Worm (Caenorhabditis elegans) whole organism, L4 larva: ENCODE results near the gene rme-6.

ENCODE experiments used
- F26F4.8 ChIP-seq: fragments of 200-800 bp; sonication (Bioruptor generic); conservative IDR thresholded peaks from 2 replicates; pipeline ENCODE4 v1.3.6; 2022; ENCODE audit warnings: missing genetic modification characterization, missing compliant biosample characterization
- F44E2.7 ChIP-seq: fragments of 200-800 bp; sonication (Bioruptor generic); IDR thresholded peaks from 2 replicates; pipeline ENCODE4 v2.1.2; 2022; ENCODE audit warnings: missing genetic modification characterization, missing compliant biosample characterization
- R02D3.7 ChIP-seq: fragments of 150-350 bp; sonication (generic microtip); optimal IDR thresholded peaks from 3 replicates; lab custom pipeline; 2014; ENCODE audit warnings: missing biosample characterization, missing genetic modification characterization
- T26A8.4 ChIP-seq: fragments of 200-800 bp; sonication (Bioruptor generic); IDR thresholded peaks from 2 replicates; pipeline ENCODE4 v1.3.6; 2022; ENCODE audit warnings: missing genetic modification characterization, missing compliant biosample characterization
- Y105C5A.15 ChIP-seq: fragments of 200-800 bp; sonication (Bioruptor generic); IDR thresholded peaks from 2 replicates; pipeline ENCODE4 v1.3.6; 2022; ENCODE audit warnings: missing genetic modification characterization, missing compliant biosample characterization
- Y75B8A.6 ChIP-seq: fragments of 200-800 bp; sonication (Bioruptor generic); IDR thresholded peaks from 2 replicates; pipeline ENCODE4 v1.3.6; 2022; ENCODE audit warnings: missing genetic modification reagents, missing genetic modification characterization, missing compliant biosample characterization
- aha-1 ChIP-seq: fragments of 150-350 bp; peaks from one replicate; lab custom pipeline; 2014; ENCODE audit warnings: missing biosample characterization, missing genetic modification characterization
- aly-2 ChIP-seq: sonication (generic microtip); optimal IDR thresholded peaks from 2 replicates; lab custom pipeline; 2018; ENCODE audit warnings: missing biosample characterization, missing genetic modification characterization
- ceh-28 ChIP-seq: fragments of 150-350 bp; optimal IDR thresholded peaks from 2 replicates; lab custom pipeline; 2014; ENCODE audit warnings: missing biosample characterization, missing genetic modification reagents, missing genetic modification characterization
- ceh-32 ChIP-seq: sonication (generic microtip); optimal IDR thresholded peaks from 2 replicates; lab custom pipeline; 2016; ENCODE audit warnings: mild to moderate bottlenecking, missing genetic modification characterization, missing compliant biosample characterization; ENCODE audit not compliant: poor library complexity
- ceh-82 ChIP-seq: sonication (generic microtip); optimal IDR thresholded peaks from 2 replicates; lab custom pipeline; 2017; ENCODE audit warnings: missing biosample characterization, missing genetic modification characterization
- ces-1 ChIP-seq: fragments of 150-350 bp; sonication (generic microtip); optimal IDR thresholded peaks from 4 replicates; lab custom pipeline; 2014; ENCODE audit warnings: missing biosample characterization, missing genetic modification reagents, missing genetic modification characterization
- cey-2 ChIP-seq: sonication (generic microtip); optimal IDR thresholded peaks from 3 replicates; lab custom pipeline; 2017; ENCODE audit warnings: missing genetic modification characterization, mild to moderate bottlenecking, missing compliant biosample characterization, antibody characterized with exemption, borderline replicate concordance; ENCODE audit not compliant: insufficient read depth
- daf-16 ChIP-seq, 3 experiments: sonication (generic microtip); optimal IDR thresholded peaks; 2 replicates each; lab custom pipeline; 2016 to 2017; ENCODE audit warnings: missing genetic modification characterization in 3 of 3, missing genetic modification reagents in 3 of 3, mild to moderate bottlenecking in 2 of 3, missing compliant biosample characterization in 2 of 3, missing biosample characterization in 1 of 3, moderate library complexity in 1 of 3
- dmd-6 ChIP-seq: fragments of 200-800 bp; sonication (Bioruptor generic); IDR thresholded peaks from 2 replicates; pipeline ENCODE4 v1.3.6; 2022; ENCODE audit warnings: missing genetic modification reagents, missing genetic modification characterization, missing compliant biosample characterization
- dmd-8 ChIP-seq: fragments of 200-800 bp; sonication (Bioruptor generic); IDR thresholded peaks from 2 replicates; pipeline ENCODE4 v1.3.6; 2022; ENCODE audit warnings: missing genetic modification characterization, missing compliant biosample characterization
- dmd-9 ChIP-seq: fragments of 200-800 bp; sonication (Bioruptor generic); IDR thresholded peaks from 2 replicates; pipeline ENCODE4 v1.3.6; 2022; ENCODE audit warnings: missing genetic modification reagents, missing genetic modification characterization, missing compliant biosample characterization
- duxl-1 ChIP-seq: sonication (generic microtip); optimal IDR thresholded peaks from 2 replicates; lab custom pipeline; 2016; ENCODE audit warnings: mild to moderate bottlenecking, missing genetic modification characterization, moderate library complexity, missing compliant biosample characterization; ENCODE audit not compliant: poor library complexity
- dve-1 ChIP-seq: sonication (generic microtip); optimal IDR thresholded peaks from 2 replicates; lab custom pipeline; 2017; ENCODE audit warnings: antibody characterized with exemption, mild to moderate bottlenecking, missing genetic modification characterization, missing compliant biosample characterization; ENCODE audit not compliant: insufficient read depth
- egl-43 ChIP-seq: fragments of 200-800 bp; sonication (Bioruptor generic); IDR thresholded peaks from 2 replicates; pipeline ENCODE4 v1.3.6; 2022; ENCODE audit warnings: missing genetic modification reagents, missing genetic modification characterization, missing compliant biosample characterization
- hlh-11 ChIP-seq: fragments of 200-800 bp; sonication (Bioruptor generic); optimal IDR thresholded peaks from 2 replicates; lab custom pipeline; 2018; ENCODE audit warnings: mild to moderate bottlenecking, missing genetic modification characterization, missing compliant biosample characterization
- hlh-30 ChIP-seq: sonication (generic microtip); optimal IDR thresholded peaks from 2 replicates; lab custom pipeline; 2017; ENCODE audit warnings: antibody characterized with exemption, mild to moderate bottlenecking, missing genetic modification characterization, missing compliant biosample characterization; ENCODE audit not compliant: insufficient read depth
- hmg-1.1 ChIP-seq: fragments of 200-800 bp; sonication (Bioruptor generic); IDR thresholded peaks from 2 replicates; pipeline ENCODE4 v1.3.6; 2022; ENCODE audit warnings: missing genetic modification reagents, missing genetic modification characterization, missing compliant biosample characterization
- lin-1 ChIP-seq: fragments of 200-800 bp; sonication (Bioruptor generic); IDR thresholded peaks from 2 replicates; pipeline ENCODE4 v1.3.6; 2022; ENCODE audit warnings: missing genetic modification reagents, missing genetic modification characterization, missing compliant biosample characterization
- mdl-1 ChIP-seq, 2 experiments: fragments of 150-350 bp in 1 of 2; sonication (generic microtip) in 1 of 2; optimal IDR thresholded peaks; 2 replicates each; lab custom pipeline; 2014 to 2017; ENCODE audit warnings: missing biosample characterization in 2 of 2, missing genetic modification characterization in 2 of 2
- mes-2 ChIP-seq: sonication (generic microtip); optimal IDR thresholded peaks from 2 replicates; lab custom pipeline; 2016; ENCODE audit warnings: missing genotype, mild to moderate bottlenecking, missing genetic modification characterization, missing compliant biosample characterization; ENCODE audit not compliant: poor library complexity, severe bottlenecking
- mxl-3 ChIP-seq: fragments of 200-800 bp; sonication (Bioruptor generic); optimal IDR thresholded peaks from 2 replicates; lab custom pipeline; 2018; ENCODE audit warnings: mild to moderate bottlenecking, missing genetic modification characterization, missing compliant biosample characterization
- nhr-102 ChIP-seq: sonication (generic microtip); optimal IDR thresholded peaks from 2 replicates; lab custom pipeline; 2016; ENCODE audit warnings: mild to moderate bottlenecking, missing genetic modification characterization, moderate library complexity, missing compliant biosample characterization
- nhr-28 ChIP-seq: fragments of 150-350 bp; optimal IDR thresholded peaks from 2 replicates; lab custom pipeline; 2014; ENCODE audit warnings: missing biosample characterization, missing genetic modification characterization
- nhr-41 ChIP-seq: fragments of 200-800 bp; sonication (Bioruptor generic); IDR thresholded peaks from 2 replicates; pipeline ENCODE4 v1.3.6; 2022; ENCODE audit warnings: missing genetic modification reagents, missing genetic modification characterization, missing compliant biosample characterization
- nhr-6 ChIP-seq: fragments of 150-350 bp; optimal IDR thresholded peaks from 2 replicates; lab custom pipeline; 2014; ENCODE audit warnings: missing biosample characterization, missing genetic modification characterization
- nhr-76 ChIP-seq: fragments of 150-350 bp; optimal IDR thresholded peaks from 2 replicates; lab custom pipeline; 2014; ENCODE audit warnings: missing biosample characterization, missing genetic modification characterization
- pqm-1 ChIP-seq: sonication (generic microtip); optimal IDR thresholded peaks from 2 replicates; lab custom pipeline; 2017; ENCODE audit warnings: missing biosample characterization, missing genetic modification characterization
- rbr-2 ChIP-seq: sonication (generic microtip); optimal IDR thresholded peaks from 2 replicates; lab custom pipeline; 2016; ENCODE audit warnings: missing genotype, missing genetic modification characterization, missing compliant biosample characterization
- snpc-4 ChIP-seq: fragments of 150-350 bp; optimal IDR thresholded peaks from 2 replicates; lab custom pipeline; 2014; ENCODE audit warnings: missing biosample characterization, missing genetic modification characterization
- spr-1 ChIP-seq: sonication (generic microtip); optimal IDR thresholded peaks from 2 replicates; lab custom pipeline; 2016; ENCODE audit warnings: mild to moderate bottlenecking, missing genetic modification characterization, missing compliant biosample characterization
- spr-3 ChIP-seq: fragments of 200-800 bp; sonication (Bioruptor generic); optimal IDR thresholded peaks from 2 replicates; lab custom pipeline; 2018; ENCODE audit warnings: mild to moderate bottlenecking, missing genetic modification characterization, missing compliant biosample characterization
- tra-1 ChIP-seq: fragments of 200-800 bp; sonication (Bioruptor generic); IDR thresholded peaks from 2 replicates; pipeline ENCODE4 v1.3.6; 2022; ENCODE audit warnings: missing genetic modification reagents, missing genetic modification characterization, missing compliant biosample characterization
- unc-62 ChIP-seq, 3 experiments: fragments of 150-350 bp in 1 of 3; sonication (generic microtip); optimal IDR thresholded peaks in 2 of 3; peaks in 1 of 3; 1 replicate in 1 of 3; 2 replicates in 2 of 3; lab custom pipeline; 2014 to 2017; ENCODE audit warnings: missing biosample characterization in 3 of 3, missing genetic modification characterization in 3 of 3, missing genetic modification reagents in 3 of 3, missing genotype in 1 of 3
- zag-1 ChIP-seq: fragments of 150-350 bp; optimal IDR thresholded peaks from 2 replicates; lab custom pipeline; 2014; ENCODE audit warnings: missing biosample characterization, missing genetic modification characterization
- zip-2 ChIP-seq: fragments of 150-350 bp; optimal IDR thresholded peaks from 2 replicates; lab custom pipeline; 2014; ENCODE audit warnings: missing biosample characterization, missing genetic modification characterization
- ztf-7 ChIP-seq: fragments of 150-350 bp; optimal IDR thresholded peaks from 2 replicates; lab custom pipeline; 2014; ENCODE audit warnings: missing biosample characterization, missing genetic modification characterization

rme-6 gene

ce11 chrX:1128503-1129036, 31.6 kb downstream of the rme-6 start, which contains the start of gene snx-1 (continued):
- TF ChIP-seq hlh-11 (tag; lab: Kevin White, UChicago) = peak; percentile 81
- TF ChIP-seq hmg-1.1 = peak; percentile 46
- TF ChIP-seq cey-2 (tag; lab: Kevin White, UChicago) = no peak
- TF ChIP-seq T26A8.4 (GFP tag; lab: Robert Waterston, UW) = no peak
- peak; percentile 51 for TF ChIP-seq dve-1
- no peak for TF ChIP-seq egl-43 (GFP tag; lab: Robert Waterston, UW)
- TF ChIP-seq aly-2 (tag; lab: Kevin White, UChicago) = no peak
- no peak for TF ChIP-seq ztf-7 (tag; lab: Kevin White, UChicago)
- peak; percentile 74 for TF ChIP-seq nhr-6 (tag; lab: Kevin White, UChicago)
- no peak for TF ChIP-seq daf-16 (GFP tag; optimal IDR thresholded peaks at IDR 0.05; lab: Kevin White, UChicago)
- peak; percentile 91 for TF ChIP-seq daf-16 (tag; optimal IDR thresholded peaks at IDR 0.05; lab: Kevin White, UChicago)
- TF ChIP-seq dmd-6 (GFP tag; lab: Robert Waterston, UW) = peak; percentile 59
- no peak for TF ChIP-seq zag-1 (tag; lab: Kevin White, UChicago)
- TF ChIP-seq mxl-3 (GFP tag; lab: Kevin White, UChicago) = peak; percentile 96
- TF ChIP-seq pqm-1 = peak; percentile 18
- TF ChIP-seq nhr-28 (tag; lab: Kevin White, UChicago) = peak; percentile 81
- no peak for TF ChIP-seq spr-1 (tag; lab: Kevin White, UChicago)
- no peak for TF ChIP-seq R02D3.7 (tag; lab: Kevin White, UChicago)
- TF ChIP-seq nhr-76 (tag; lab: Kevin White, UChicago) = no peak
- no peak for TF ChIP-seq ceh-32 (tag; lab: Kevin White, UChicago)
- TF ChIP-seq ceh-82 (tag; lab: Kevin White, UChicago) = no peak
- peak; percentile 59 for TF ChIP-seq rbr-2 (tag; lab: Kevin White, UChicago)

- TF ChIP-seq ces-1 (GFP tag; lab: Kevin White, UChicago) (no peak), nhr-41 (GFP tag; lab: Robert Waterston, UW) (no peak), dmd-8 (no peak), F26F4.8 (GFP tag; lab: Robert Waterston, UW) (no peak), Y105C5A.15 (GFP tag; lab: Robert Waterston, UW) (0 out of 2 replicates have a peak, but pooled peaks have one; percentile 52), aha-1 (peak; percentile 83), cey-2 (tag; lab: Kevin White, UChicago) (no peak), mxl-3 (GFP tag; lab: Kevin White, UChicago) (no peak)
Observed at ce11 chrX:1141617-1142016, 44.7 kb downstream of the rme-6 start.

- peak; percentile 61 for TF ChIP-seq pqm-1
- TF ChIP-seq F44E2.7 (GFP tag; lab: Robert Waterston, UW) = no peak
- TF ChIP-seq T26A8.4 (GFP tag; lab: Robert Waterston, UW) = no peak
- TF ChIP-seq mes-2 = no peak
- 0 out of 2 replicates have a peak, but pooled peaks have one; percentile 42 for TF ChIP-seq tra-1
- peak in 1 of 2 experiments; percentile 69 for TF ChIP-seq unc-62 (GFP tag; optimal IDR thresholded peaks at IDR 0.05 in 1 of 2; lab: Kevin White, UChicago)
- TF ChIP-seq unc-62 (tag; optimal IDR thresholded peaks at IDR 0.05; lab: Kevin White, UChicago) = no peak
- TF ChIP-seq snpc-4 (tag; lab: Kevin White, UChicago) = no peak
- TF ChIP-seq dmd-9 (GFP tag; lab: Robert Waterston, UW) = no peak
- TF ChIP-seq mdl-1 (tag; optimal IDR thresholded peaks at IDR 0.05; lab: Kevin White, UChicago) = no peak
- TF ChIP-seq zip-2 (tag; lab: Kevin White, UChicago) = no peak
- no peak for TF ChIP-seq Y75B8A.6
- peak; percentile 16 for TF ChIP-seq dve-1
- no peak for TF ChIP-seq aha-1
- TF ChIP-seq daf-16 (GFP tag; optimal IDR thresholded peaks at IDR 0.05; lab: Kevin White, UChicago) = no peak
- TF ChIP-seq daf-16 (tag; optimal IDR thresholded peaks at IDR 0.05; lab: Kevin White, UChicago) = peak; percentile 29
- no peak for TF ChIP-seq ceh-28 (tag; lab: Kevin White, UChicago)
- TF ChIP-seq Y105C5A.15 (GFP tag; lab: Robert Waterston, UW) = no peak
- TF ChIP-seq dmd-6 (GFP tag; lab: Robert Waterston, UW) = peak; percentile 32; the same call in 1 of the 2 replicates
- TF ChIP-seq lin-1 (GFP tag; lab: Robert Waterston, UW) = no peak
- no peak for TF ChIP-seq nhr-102 (tag; lab: Kevin White, UChicago)
- TF ChIP-seq duxl-1 = no peak
- TF ChIP-seq spr-3 = no peak
- TF ChIP-seq hlh-30 (tag; lab: Kevin White, UChicago) = no peak
- no peak for TF ChIP-seq nhr-76 (tag; lab: Kevin White, UChicago)
- peak; percentile 40 for TF ChIP-seq nhr-28 (tag; lab: Kevin White, UChicago)
- TF ChIP-seq hlh-11 (tag; lab: Kevin White, UChicago) = peak; percentile 27
Observed at ce11 chrX:1147394-1147793, 50.4 kb downstream of the rme-6 start.
